Fruit fly (Drosophila melanogaster) whole organism, prepupa: ENCODE data around the gene ome.

Source experiments
- Blimp-1 ChIP-seq: fragments of 200-800 bp; sonication (Bioruptor generic); optimal IDR thresholded peaks from 3 replicates; lab custom pipeline; 2017; ENCODE audit warnings: missing biosample characterization, missing genetic modification characterization, mild to moderate bottlenecking, moderate library complexity, missing genetic modification reagents
- CG11294 ChIP-seq: fragments of 200-800 bp; sonication (Bioruptor generic); IDR thresholded peaks from 2 replicates; pipeline ENCODE4 v1.3.6; 2022; ENCODE audit warnings: missing biosample characterization, missing genetic modification characterization
- CG11762 ChIP-seq: fragments of 200-800 bp; sonication (Bioruptor generic); optimal IDR thresholded peaks from 3 replicates; lab custom pipeline; 2016; ENCODE audit warnings: missing biosample characterization, missing genetic modification characterization; ENCODE audit not compliant: insufficient read depth
- CG11902 ChIP-seq: fragments of 200-800 bp; sonication (Bioruptor generic); optimal IDR thresholded peaks from 3 replicates; lab custom pipeline; 2016; ENCODE audit warnings: missing biosample characterization, missing genetic modification characterization
- CG16779 ChIP-seq: fragments of 200-800 bp; sonication (Bioruptor generic); optimal IDR thresholded peaks from 3 replicates; lab custom pipeline; 2017; ENCODE audit warnings: missing biosample characterization, mild to moderate bottlenecking, missing genetic modification characterization
- CG31627 ChIP-seq: fragments of 200-800 bp; sonication (Bioruptor generic); optimal IDR thresholded peaks from 3 replicates; lab custom pipeline; 2016; ENCODE audit warnings: missing biosample characterization, missing genetic modification characterization
- CG32006 ChIP-seq: fragments of 200-800 bp; sonication (Bioruptor generic); optimal IDR thresholded peaks from 3 replicates; lab custom pipeline; 2017; ENCODE audit warnings: missing biosample characterization, mild to moderate bottlenecking, missing genetic modification characterization
- CG34406 ChIP-seq: fragments of 200-800 bp; sonication (Bioruptor generic); optimal IDR thresholded peaks from 3 replicates; lab custom pipeline; 2016; ENCODE audit warnings: missing biosample characterization, missing genetic modification characterization
- CG6163 ChIP-seq: fragments of 200-800 bp; sonication (Bioruptor generic); IDR thresholded peaks from 3 replicates; pipeline ENCODE4 v1.3.6; 2022; ENCODE audit warnings: missing biosample characterization, missing genetic modification characterization
- CG6792 ChIP-seq: fragments of 200-800 bp; sonication (Bioruptor generic); optimal IDR thresholded peaks from 3 replicates; lab custom pipeline; 2016; ENCODE audit warnings: missing biosample characterization, missing genetic modification characterization
- CG6808 ChIP-seq: fragments of 200-800 bp; sonication (Bioruptor generic); optimal IDR thresholded peaks from 3 replicates; lab custom pipeline; 2017; ENCODE audit warnings: missing biosample characterization, missing genetic modification characterization, mild to moderate bottlenecking, moderate library complexity, missing genetic modification reagents
- CG6854 ChIP-seq: fragments of 200-800 bp; sonication (Bioruptor generic); optimal IDR thresholded peaks from 2 replicates; lab custom pipeline; 2017; ENCODE audit warnings: missing biosample characterization, mild to moderate bottlenecking, missing genetic modification characterization
- CG7368 ChIP-seq: fragments of 200-800 bp; sonication (Bioruptor generic); optimal IDR thresholded peaks from 3 replicates; lab custom pipeline; 2016; ENCODE audit warnings: missing biosample characterization, missing genetic modification characterization
- CG8119 ChIP-seq: fragments of 200-800 bp; sonication (Bioruptor generic); IDR thresholded peaks from 3 replicates; pipeline ENCODE4 v1.3.6; 2022; ENCODE audit warnings: missing biosample characterization, missing genetic modification characterization
- CG8632 ChIP-seq: fragments of 200-800 bp; sonication (Bioruptor generic); optimal IDR thresholded peaks from 3 replicates; lab custom pipeline; 2016; ENCODE audit warnings: missing biosample characterization, missing genetic modification characterization
- CG9139 ChIP-seq: fragments of 200-800 bp; sonication (Bioruptor generic); optimal IDR thresholded peaks from 3 replicates; lab custom pipeline; 2017; ENCODE audit warnings: missing biosample characterization, mild to moderate bottlenecking, missing genetic modification characterization
- Eip75B ChIP-seq: fragments of 200-800 bp; sonication (Bioruptor generic); optimal IDR thresholded peaks from 3 replicates; lab custom pipeline; 2016; ENCODE audit warnings: missing biosample characterization, missing genetic modification characterization
- Eip78C ChIP-seq: fragments of 200-800 bp; sonication (Bioruptor generic); peaks from one replicate; lab custom pipeline; 2016; ENCODE audit warnings: missing biosample characterization, missing genetic modification characterization
- Ets21C ChIP-seq: fragments of 200-800 bp; sonication (Bioruptor generic); optimal IDR thresholded peaks from 3 replicates; lab custom pipeline; 2016; ENCODE audit warnings: missing biosample characterization, missing genetic modification characterization
- Ets96B ChIP-seq: fragments of 200-800 bp; optimal IDR thresholded peaks from 2 replicates; lab custom pipeline; 2019; ENCODE audit warnings: missing biosample characterization, mild to moderate bottlenecking, missing genetic modification characterization, moderate library complexity
- Hr38 ChIP-seq: sonication (Bioruptor generic); optimal IDR thresholded peaks from 2 replicates; lab custom pipeline; 2016; ENCODE audit warnings: missing biosample characterization, missing genetic modification characterization
- Hr4 ChIP-seq: fragments of 200-800 bp; sonication (Bioruptor generic); optimal IDR thresholded peaks from 3 replicates; lab custom pipeline; 2016; ENCODE audit warnings: missing biosample characterization, missing genetic modification characterization
- Met ChIP-seq: fragments of 200-800 bp; sonication (Bioruptor generic); optimal IDR thresholded peaks from 3 replicates; lab custom pipeline; 2016; ENCODE audit warnings: missing biosample characterization, missing genetic modification characterization
- Sox102F ChIP-seq: fragments of 200-800 bp; sonication (Bioruptor generic); optimal IDR thresholded peaks from 2 replicates; lab custom pipeline; 2016; ENCODE audit warnings: missing biosample characterization, mild to moderate bottlenecking, missing genetic modification characterization
- Sox14 ChIP-seq: fragments of 200-800 bp; sonication (Bioruptor generic); optimal IDR thresholded peaks from 3 replicates; lab custom pipeline; 2016; ENCODE audit warnings: missing biosample characterization, missing genetic modification characterization
- dac ChIP-seq: fragments of 200-800 bp; sonication (Bioruptor generic); optimal IDR thresholded peaks from 2 replicates; lab custom pipeline; 2017; ENCODE audit warnings: missing biosample characterization, mild to moderate bottlenecking, missing genetic modification characterization
- dsx ChIP-seq: fragments of 200-800 bp; optimal IDR thresholded peaks from 3 replicates; lab custom pipeline; 2019; ENCODE audit warnings: missing biosample characterization, mild to moderate bottlenecking, missing genetic modification characterization, moderate library complexity; ENCODE audit not compliant: poor library complexity, severe bottlenecking
- esn ChIP-seq: fragments of 200-800 bp; sonication (Bioruptor generic); optimal IDR thresholded peaks from 2 replicates; lab custom pipeline; 2016; ENCODE audit warnings: missing biosample characterization, mild to moderate bottlenecking, missing genetic modification characterization, moderate library complexity
- fd59A ChIP-seq: fragments of 200-800 bp; sonication (Bioruptor generic); optimal IDR thresholded peaks from 2 replicates; lab custom pipeline; 2017; ENCODE audit warnings: missing biosample characterization, mild to moderate bottlenecking, missing genetic modification characterization, missing genetic modification reagents
- fd85E ChIP-seq: fragments of 200-800 bp; sonication (Bioruptor generic); optimal IDR thresholded peaks from 3 replicates; lab custom pipeline; 2016; ENCODE audit warnings: missing biosample characterization, missing genetic modification characterization
- fkh ChIP-seq: fragments of 200-800 bp; sonication (Bioruptor generic); optimal IDR thresholded peaks from 3 replicates; lab custom pipeline; 2017; ENCODE audit warnings: missing biosample characterization, mild to moderate bottlenecking, missing genetic modification characterization, moderate library complexity
- lz ChIP-seq: fragments of 200-800 bp; sonication (Bioruptor generic); optimal IDR thresholded peaks from 3 replicates; lab custom pipeline; 2016; ENCODE audit warnings: missing biosample characterization, missing genetic modification characterization
- net ChIP-seq: fragments of 200-800 bp; sonication (Bioruptor generic); optimal IDR thresholded peaks from 3 replicates; lab custom pipeline; 2016; ENCODE audit warnings: missing biosample characterization, missing genetic modification characterization
- spab ChIP-seq: fragments of 200-800 bp; sonication (Bioruptor generic); optimal IDR thresholded peaks from 2 replicates; lab custom pipeline; 2017; ENCODE audit warnings: missing biosample characterization, mild to moderate bottlenecking, missing genetic modification characterization, missing genetic modification reagents
- svp ChIP-seq: fragments of 200-800 bp; sonication (Bioruptor generic); peaks from one replicate; lab custom pipeline; 2016; ENCODE audit warnings: missing biosample characterization, missing genetic modification characterization
- vri ChIP-seq: fragments of 200-800 bp; sonication (Bioruptor generic); optimal IDR thresholded peaks from 3 replicates; lab custom pipeline; 2016; ENCODE audit warnings: missing biosample characterization, mild to moderate bottlenecking, missing genetic modification characterization

ome gene

dm6 chr3L:14731790-14732189 is 59.2 kb downstream of the ome start (continued):
- TF ChIP-seq CG11294: no peak
- TF ChIP-seq CG6854: no peak
- TF ChIP-seq Hr4 (GFP tag; lab: Kevin White, UChicago): peak; percentile 25
- TF ChIP-seq CG11902: no peak
- TF ChIP-seq dac: no peak
- TF ChIP-seq svp (GFP tag; lab: Kevin White, UChicago): no peak
- TF ChIP-seq Eip78C (GFP tag; lab: Kevin White, UChicago): peak; percentile 81
- peak; percentile 4 for TF ChIP-seq CG6808
- TF ChIP-seq CG11762 (GFP tag; lab: Kevin White, UChicago): peak; percentile 11
- TF ChIP-seq Hr38 (GFP tag; lab: Kevin White, UChicago): no peak
- no peak for TF ChIP-seq Sox102F
- TF ChIP-seq fkh (GFP tag; lab: Kevin White, UChicago): no peak
- no peak for TF ChIP-seq CG8632 (GFP tag; lab: Kevin White, UChicago)
- no peak for TF ChIP-seq CG6792
- TF ChIP-seq CG31627 (GFP tag; lab: Kevin White, UChicago): no peak
- peak; percentile 22 for TF ChIP-seq net (GFP tag; lab: Kevin White, UChicago)
- no peak for TF ChIP-seq Eip75B
- TF ChIP-seq Sox14: no peak

- TF ChIP-seq CG34406 (no peak), esn (no peak), fd59A (GFP tag; lab: Kevin White, UChicago) (no peak), spab (GFP tag; lab: Kevin White, UChicago) (no peak), Sox102F (no peak), fd85E (GFP tag; lab: Kevin White, UChicago) (no peak), CG11294 (no peak), CG6792 (no peak), CG31627 (GFP tag; lab: Kevin White, UChicago) (no peak), CG16779 (tag; lab: Kevin White, UChicago) (no peak), Ets96B (tag; lab: Kevin White, UChicago) (no peak), vri (GFP tag; lab: Kevin White, UChicago) (no peak), CG8119 (no peak), Met (no peak), CG9139 (GFP tag; lab: Kevin White, UChicago) (no peak)
These were observed 60.8 kb downstream of the ome start, which contains the start of gene CG13471 for dm6 chr3L:14733417-14733816. TSS of gene CG13471 (minus strand) at chr3L:14733517.

dm6 chr3L:14743106-14743692 is 70.6 kb downstream of the ome start:
- TF ChIP-seq Blimp-1 (peak; percentile 98), vri (GFP tag; lab: Kevin White, UChicago) (peak; percentile 14), Ets21C (GFP tag; lab: Kevin White, UChicago) (no peak), CG7368 (no peak), CG6163 (peak; percentile 59; the same call in 2 of the 3 replicates), Met (peak; percentile 4), Eip78C (GFP tag; lab: Kevin White, UChicago) (peak; percentile 73)

- no peak for TF ChIP-seq lz (GFP tag; lab: Kevin White, UChicago)
- no peak for TF ChIP-seq CG6792
- TF ChIP-seq dsx (GFP tag; lab: Kevin White, UChicago): no peak
- no peak for TF ChIP-seq CG32006 (GFP tag; lab: Kevin White, UChicago)
- 0 out of 3 replicates have a peak, but pooled peaks have one; percentile 13 for TF ChIP-seq CG8119
- no peak for TF ChIP-seq CG8632 (GFP tag; lab: Kevin White, UChicago)
- TF ChIP-seq, all 60 proteins: peak for 1
These were observed 78.5 kb downstream of the ome start for dm6 chr3L:14751056-14751671.
